Fruit fly (Drosophila melanogaster) whole organism, embryonic: Measurements from ENCODE around the gene CG3704.
A peak's percentile ranks its signal among the peaks of the same experiment; 100 is the strongest.

Experiments
- Adf1 ChIP-seq: fragments of 200-800 bp; sonication (Bioruptor generic); IDR thresholded peaks from 2 replicates; pipeline ENCODE4 v1.3.6; 2022; ENCODE audit warnings: missing biosample characterization, missing genetic modification characterization
- B-H2 ChIP-seq: fragments of 200-800 bp; sonication (Bioruptor generic); optimal IDR thresholded peaks from 2 replicates; lab custom pipeline; 2018; ENCODE audit warnings: missing biosample characterization, mild to moderate bottlenecking, missing genetic modification characterization
- Bgb ChIP-seq: fragments of 200-800 bp; sonication (Bioruptor generic); IDR thresholded peaks from 2 replicates; pipeline ENCODE4 v1.3.6; 2022; ENCODE audit warnings: missing biosample characterization, missing genetic modification characterization; ENCODE audit not compliant: partially characterized antibody
- CG11247 ChIP-seq: fragments of 200-800 bp; sonication (Bioruptor generic); IDR thresholded peaks from 2 replicates; pipeline ENCODE4 v1.3.6; 2022; ENCODE audit warnings: missing biosample characterization, missing genetic modification characterization
- CG12219 ChIP-seq: fragments of 200-800 bp; sonication (Bioruptor generic); optimal IDR thresholded peaks from 3 replicates; lab custom pipeline; 2018; ENCODE audit warnings: missing biosample characterization, mild to moderate bottlenecking, missing genetic modification characterization
- CG12391 ChIP-seq: fragments of 200-800 bp; sonication (Bioruptor generic); optimal IDR thresholded peaks from 3 replicates; lab custom pipeline; 2018; ENCODE audit warnings: missing biosample characterization, mild to moderate bottlenecking, missing genetic modification characterization, moderate library complexity
- CG13775 ChIP-seq: fragments of 200-800 bp; sonication (Bioruptor generic); optimal IDR thresholded peaks from 3 replicates; lab custom pipeline; 2017; ENCODE audit warnings: missing biosample characterization, mild to moderate bottlenecking, missing genetic modification characterization
- CG14441 ChIP-seq: fragments of 200-800 bp; sonication (Bioruptor generic); IDR thresholded peaks from 2 replicates; pipeline ENCODE4 v1.3.6; 2022; ENCODE audit warnings: missing biosample characterization, missing genetic modification characterization
- CG16815 ChIP-seq: fragments of 200-800 bp; sonication (Bioruptor generic); optimal IDR thresholded peaks from 3 replicates; lab custom pipeline; 2017; ENCODE audit warnings: missing biosample characterization, mild to moderate bottlenecking, missing genetic modification characterization
- CG17612 ChIP-seq: fragments of 200-800 bp; sonication (Bioruptor generic); IDR thresholded peaks from 2 replicates; pipeline ENCODE4 v1.3.6; 2022; ENCODE audit warnings: missing biosample characterization, missing genetic modification characterization
- CG17829 ChIP-seq: fragments of 200-800 bp; optimal IDR thresholded peaks from 2 replicates; lab custom pipeline; 2019; ENCODE audit warnings: missing biosample characterization, mild to moderate bottlenecking, missing genetic modification characterization, moderate library complexity
- CG3838 ChIP-seq: fragments of 200-800 bp; sonication (Bioruptor generic); optimal IDR thresholded peaks from 3 replicates; lab custom pipeline; 2016; ENCODE audit warnings: missing biosample characterization, missing genetic modification characterization
- CG6654 ChIP-seq: fragments of 200-800 bp; sonication (Bioruptor generic); optimal IDR thresholded peaks from 2 replicates; lab custom pipeline; 2017; ENCODE audit warnings: missing biosample characterization, mild to moderate bottlenecking, missing genetic modification characterization
- CG7786 ChIP-seq: fragments of 200-800 bp; sonication (Bioruptor generic); optimal IDR thresholded peaks from 2 replicates; lab custom pipeline; 2016; ENCODE audit warnings: missing biosample characterization, missing genetic modification characterization
- CG8359 ChIP-seq: fragments of 200-800 bp; sonication (Bioruptor generic); optimal IDR thresholded peaks from 2 replicates; lab custom pipeline; 2017; ENCODE audit warnings: missing biosample characterization, mild to moderate bottlenecking, missing genetic modification characterization, borderline replicate concordance
- CG8765 ChIP-seq: fragments of 200-800 bp; sonication (Bioruptor generic); IDR thresholded peaks from 2 replicates; pipeline ENCODE4 v1.3.6; 2022; ENCODE audit warnings: missing biosample characterization, missing genetic modification characterization
- CHES-1-like ChIP-seq: fragments of 200-800 bp; sonication (Bioruptor generic); optimal IDR thresholded peaks from 2 replicates; lab custom pipeline; 2016; ENCODE audit warnings: missing biosample characterization, missing genetic modification characterization
- D ChIP-seq, 2 experiments: fragments of 200-800 bp in 1 of 2; fragments of >200 bp in 1 of 2; sonication (Bioruptor generic) in 1 of 2; optimal IDR thresholded peaks; 2 replicates in 1 of 2; 3 replicates in 1 of 2; lab custom pipeline; 2017; ENCODE audit warnings: mild to moderate bottlenecking in 1 of 2, missing biosample characterization in 1 of 2, missing genetic modification characterization in 1 of 2, missing genetic modification reagents in 1 of 2
- Dip3 ChIP-seq: fragments of 200-800 bp; sonication (Bioruptor generic); optimal IDR thresholded peaks from 3 replicates; lab custom pipeline; 2016; ENCODE audit warnings: missing biosample characterization, missing genetic modification characterization
- Ets65A ChIP-seq: fragments of 200-800 bp; sonication (Bioruptor generic); peaks from one replicate; lab custom pipeline; 2016; ENCODE audit warnings: missing biosample characterization, missing genetic modification characterization
- Gsc ChIP-seq: fragments of 200-800 bp; sonication (Bioruptor generic); IDR thresholded peaks from 2 replicates; pipeline ENCODE4 v1.3.6; 2022; ENCODE audit warnings: missing biosample characterization, missing genetic modification characterization
- HLH3B ChIP-seq: fragments of 200-800 bp; sonication (Bioruptor generic); IDR thresholded peaks from 2 replicates; pipeline ENCODE4 v1.3.6; 2022; ENCODE audit warnings: missing biosample characterization, missing genetic modification characterization
- HLH4C ChIP-seq: fragments of 200-800 bp; sonication (Bioruptor generic); IDR thresholded peaks from 3 replicates; pipeline ENCODE4 v1.3.6; 2022; ENCODE audit warnings: missing biosample characterization, missing genetic modification characterization; ENCODE audit not compliant: partially characterized antibody
- NK7.1 ChIP-seq: fragments of 200-800 bp; sonication (Bioruptor generic); optimal IDR thresholded peaks from 3 replicates; lab custom pipeline; 2016; ENCODE audit warnings: missing biosample characterization, missing genetic modification characterization
- Opbp ChIP-seq: fragments of 200-800 bp; sonication (Bioruptor generic); IDR thresholded peaks from 3 replicates; pipeline ENCODE4 v1.3.6; 2022; ENCODE audit warnings: missing biosample characterization, missing genetic modification characterization; ENCODE audit not compliant: partially characterized antibody
- Xbp1 ChIP-seq: fragments of 200-800 bp; sonication (Bioruptor generic); optimal IDR thresholded peaks from 3 replicates; lab custom pipeline; 2016; ENCODE audit warnings: missing biosample characterization, mild to moderate bottlenecking, missing genetic modification characterization
- YL-1 ChIP-seq: fragments of 200-800 bp; sonication (Bioruptor generic); optimal IDR thresholded peaks from 3 replicates; lab custom pipeline; 2017; ENCODE audit warnings: missing biosample characterization, mild to moderate bottlenecking, missing genetic modification characterization
- ase ChIP-seq: fragments of 200-800 bp; sonication (Bioruptor generic); IDR thresholded peaks from 3 replicates; pipeline ENCODE4 v1.3.6; 2022; ENCODE audit warnings: missing biosample characterization, missing genetic modification characterization
- bowl ChIP-seq: fragments of 200-800 bp; sonication (Bioruptor generic); IDR thresholded peaks from 2 replicates; pipeline ENCODE4 v1.3.6; 2022; ENCODE audit warnings: missing biosample characterization, missing genetic modification characterization
- cg ChIP-seq: fragments of 200-800 bp; sonication (Bioruptor generic); optimal IDR thresholded peaks from 3 replicates; lab custom pipeline; 2019; ENCODE audit warnings: missing biosample characterization, mild to moderate bottlenecking, missing genetic modification characterization, moderate library complexity
- danr ChIP-seq: fragments of 200-800 bp; sonication (Bioruptor generic); IDR thresholded peaks from 2 replicates; pipeline ENCODE4 v1.3.6; 2022; ENCODE audit warnings: missing biosample characterization, missing genetic modification characterization
- emc ChIP-seq: fragments of 200-800 bp; sonication (Bioruptor generic); optimal IDR thresholded peaks from 2 replicates; lab custom pipeline; 2016; ENCODE audit warnings: missing biosample characterization, missing genetic modification characterization
- insv ChIP-seq, 2 experiments: fragments of 200-800 bp; sonication (Bioruptor generic); optimal IDR thresholded peaks; 3 replicates each; lab custom pipeline; 2016 to 2018; ENCODE audit warnings: missing biosample characterization in 2 of 2, missing genetic modification characterization in 2 of 2
- kah ChIP-seq: fragments of 200-800 bp; sonication (Bioruptor generic); optimal IDR thresholded peaks from 2 replicates; lab custom pipeline; 2018; ENCODE audit warnings: missing biosample characterization, mild to moderate bottlenecking, missing genetic modification characterization
- ken ChIP-seq: fragments of 200-800 bp; sonication (Bioruptor generic); IDR thresholded peaks from 3 replicates; pipeline ENCODE4 v1.3.6; 2022; ENCODE audit warnings: missing biosample characterization, missing genetic modification characterization
- klu ChIP-seq: fragments of 200-800 bp; sonication (Bioruptor generic); IDR thresholded peaks from 2 replicates; pipeline ENCODE4 v1.3.6; 2022; ENCODE audit warnings: missing biosample characterization, missing genetic modification characterization
- kni ChIP-seq: fragments of 200-800 bp; sonication (Bioruptor generic); optimal IDR thresholded peaks from 3 replicates; lab custom pipeline; 2017; ENCODE audit warnings: mild to moderate bottlenecking, missing biosample characterization, missing genetic modification reagents, missing genetic modification characterization
- sd ChIP-seq: fragments of 200-800 bp; sonication (Bioruptor generic); optimal IDR thresholded peaks from 3 replicates; lab custom pipeline; 2018; ENCODE audit warnings: missing biosample characterization, mild to moderate bottlenecking, missing genetic modification characterization, moderate library complexity
- vnd ChIP-seq: fragments of 200-800 bp; sonication (Bioruptor generic); IDR thresholded peaks from 3 replicates; pipeline ENCODE4 v1.3.6; 2022; ENCODE audit warnings: missing biosample characterization, missing genetic modification characterization; ENCODE audit not compliant: partially characterized antibody

CG3704 gene

dm6 chrX:940580-941184 is at the start of gene CG3704, which contains the start of gene mus81 (continued):
- no peak for TF ChIP-seq CG12219 (GFP tag; lab: Kevin White, UChicago)
- no peak for TF ChIP-seq CG14441 (GFP tag; lab: Robert Waterston, UW)
- TF ChIP-seq Adf1 (GFP tag; lab: Robert Waterston, UW), result 0 out of 2 replicates have a peak, but pooled peaks have one; percentile 10
- no peak for TF ChIP-seq kni (GFP tag; lab: Kevin White, UChicago)
- no peak for TF ChIP-seq sd (tag; lab: Kevin White, UChicago)
- no peak for TF ChIP-seq bowl (GFP tag; lab: Robert Waterston, UW)
- no peak for TF ChIP-seq D (optimal IDR thresholded peaks at IDR 0.05; lab: Kevin White, UChicago)
- TF ChIP-seq D (GFP tag; optimal IDR thresholded peaks at IDR 0.05; lab: Kevin White, UChicago), result no peak
- no peak for TF ChIP-seq ken (GFP tag; lab: Robert Waterston, UW)
- TF ChIP-seq insv (GFP tag; optimal IDR thresholded peaks at IDR 0.05; lab: Kevin White, UChicago), result no peak
- no peak for TF ChIP-seq Gsc (GFP tag; lab: Robert Waterston, UW)
- TF ChIP-seq HLH4C, result 0 out of 3 replicates have a peak, but pooled peaks have one; percentile 29
- no peak for TF ChIP-seq kah (GFP tag; lab: Kevin White, UChicago)
- TF ChIP-seq CG16815 (GFP tag; lab: Kevin White, UChicago), result no peak
- no peak for TF ChIP-seq emc
- TF ChIP-seq CG13775 (GFP tag; lab: Kevin White, UChicago), result no peak
- no peak for TF ChIP-seq Xbp1 (GFP tag; lab: Kevin White, UChicago)
- no peak for TF ChIP-seq B-H2 (GFP tag; lab: Kevin White, UChicago)
- TF ChIP-seq CHES-1-like (GFP tag; lab: Kevin White, UChicago), result no peak
- TF ChIP-seq danr, result no peak
- TF ChIP-seq Ets65A, result peak; percentile 10
- TF ChIP-seq CG17612 (GFP tag; lab: Robert Waterston, UW), result no peak
- TF ChIP-seq HLH3B (GFP tag; lab: Robert Waterston, UW), result no peak
- TF ChIP-seq klu (GFP tag; lab: Robert Waterston, UW), result no peak
- no peak for TF ChIP-seq CG11247
- TF ChIP-seq cg, result no peak
- no peak for TF ChIP-seq CG8359 (GFP tag; lab: Kevin White, UChicago)
- 0 out of 3 replicates have a peak, but pooled peaks have one; percentile 9 for TF ChIP-seq Opbp (GFP tag; lab: Robert Waterston, UW)
- peak; percentile 44 for TF ChIP-seq YL-1 (GFP tag; lab: Kevin White, UChicago)
- no peak for TF ChIP-seq CG7786 (GFP tag; lab: Kevin White, UChicago)
- TF ChIP-seq CG3838 (GFP tag; lab: Kevin White, UChicago), result no peak
- TF ChIP-seq CG12391 (tag; lab: Kevin White, UChicago), result peak; percentile 3
- no peak for TF ChIP-seq CG6654 (GFP tag; lab: Kevin White, UChicago)
- TF ChIP-seq CG8765, result no peak

- TF ChIP-seq NK7.1 (GFP tag; lab: Kevin White, UChicago) (no peak), ase (GFP tag; lab: Robert Waterston, UW) (no peak), CG17829 (no peak), Bgb (GFP tag; lab: Robert Waterston, UW) (no peak), vnd (GFP tag; lab: Robert Waterston, UW) (no peak), Dip3 (GFP tag; lab: Kevin White, UChicago) (no peak)
Observed at dm6 chrX:990218-990617, 49.6 kb upstream of the CG3704 start, which contains the start of gene CG18823. Gene CG18823, plus strand, starts transcription at chrX:990518.
